Worm (Caenorhabditis elegans): ENCODE data around the gene W09C2.10.

The W09C2.10 gene

ce11 chrIV:9671001-9671652 is 46.2 kb upstream of the W09C2.10 start (continued):
- TF ChIP-seq lin-15B (tag; optimal IDR thresholded peaks at IDR 0.05): no peak
- peak; percentile 5 for TF ChIP-seq mes-2 (tag; optimal IDR thresholded peaks at IDR 0.05; ENCODE audit: poor library complexity, severe bottlenecking)
- TF ChIP-seq tag-97 (GFP tag; IDR thresholded peaks at IDR 0.05): no peak
- no peak for TF ChIP-seq ceh-32 (tag; optimal IDR thresholded peaks at IDR 0.05; ENCODE audit: poor library complexity)
- peak; percentile 79 for TF ChIP-seq pqm-1 (tag; optimal IDR thresholded peaks at IDR 0.05)
- TF ChIP-seq set-16 (GFP tag; IDR thresholded peaks at IDR 0.05): no peak
- peak; percentile 57; the same call in 1 of the 2 replicates for TF ChIP-seq pha-4 (GFP tag; IDR thresholded peaks at IDR 0.05)
- peak; percentile 91 for TF ChIP-seq pha-4 (tag; optimal IDR thresholded peaks at IDR 0.05)
- TF ChIP-seq zfp-3 (GFP tag; conservative IDR thresholded peaks at IDR 0.05): no peak
- no peak for TF ChIP-seq lir-3 (tag; optimal IDR thresholded peaks at IDR 0.05)
- TF ChIP-seq nhr-41 (GFP tag; IDR thresholded peaks at IDR 0.05): no peak
- no peak for TF ChIP-seq F49E8.2 (tag; optimal IDR thresholded peaks at IDR 0.05; ENCODE audit: borderline replicate concordance)
- TF ChIP-seq vab-7 (GFP tag; IDR thresholded peaks at IDR 0.05): no peak
- TF ChIP-seq hlh-30 (tag; optimal IDR thresholded peaks at IDR 0.05; ENCODE audit: insufficient read depth): peak; percentile 77
- no peak for TF ChIP-seq lin-29 (GFP tag; IDR thresholded peaks at IDR 0.05)
- no peak for TF ChIP-seq snpc-1.2 (GFP tag; IDR thresholded peaks at IDR 0.05)
- TF ChIP-seq ztf-11 (tag; optimal IDR thresholded peaks at IDR 0.05): no peak
- TF ChIP-seq dmd-8 (GFP tag; IDR thresholded peaks at IDR 0.05): no peak
- no peak for TF ChIP-seq F26F4.8 (GFP tag; conservative IDR thresholded peaks at IDR 0.05)
- TF ChIP-seq unc-130 (GFP tag; optimal IDR thresholded peaks at IDR 0.05): no peak
- peak in 1 of 2 experiments; percentile 95 for TF ChIP-seq unc-62 (GFP tag; optimal IDR thresholded peaks at IDR 0.05 in 1 of 2)
- TF ChIP-seq unc-62 (tag; optimal IDR thresholded peaks at IDR 0.05): no peak
- TF ChIP-seq daf-8 (GFP tag; IDR thresholded peaks at IDR 0.05): no peak
- TF ChIP-seq mdl-1 (tag; optimal IDR thresholded peaks at IDR 0.05): peak; percentile 64 to 84
- peak; percentile 86 for TF ChIP-seq dmd-6 (GFP tag; IDR thresholded peaks at IDR 0.05)
- peak; percentile 13 for TF ChIP-seq rbr-2 (tag; optimal IDR thresholded peaks at IDR 0.05)
- peak; percentile 94 for TF ChIP-seq dve-1 (tag; optimal IDR thresholded peaks at IDR 0.05; ENCODE audit: insufficient read depth)
- TF ChIP-seq aha-1 (tag): peak; percentile 93
- TF ChIP-seq dmd-9 (GFP tag; IDR thresholded peaks at IDR 0.05): no peak
- no peak for TF ChIP-seq zag-1 (tag; optimal IDR thresholded peaks at IDR 0.05)
- no peak for TF ChIP-seq ZK337.2 (GFP tag; IDR thresholded peaks at IDR 0.05)
- no peak for TF ChIP-seq spr-1 (tag; optimal IDR thresholded peaks at IDR 0.05)
- no peak for TF ChIP-seq Y5F2A.4 (GFP tag; optimal IDR thresholded peaks at IDR 0.05)
- TF ChIP-seq nhr-48 (tag; optimal IDR thresholded peaks at IDR 0.05): peak; percentile 82

- peak; percentile 43; the same call in 1 of the 2 replicates for TF ChIP-seq hmg-1.1 (GFP tag; IDR thresholded peaks at IDR 0.05)
- TF ChIP-seq mdl-1 (tag; optimal IDR thresholded peaks at IDR 0.05): peak; percentile 24 to 80
- peak; percentile 67 for TF ChIP-seq mxl-3 (GFP tag; optimal IDR thresholded peaks at IDR 0.05)
- TF ChIP-seq unc-62 (GFP tag; optimal IDR thresholded peaks at IDR 0.05 in 1 of 2): peak in 1 of 2 experiments; percentile 87
- TF ChIP-seq unc-62 (tag; optimal IDR thresholded peaks at IDR 0.05): no peak
- peak; percentile 77 for TF ChIP-seq hlh-30 (tag; optimal IDR thresholded peaks at IDR 0.05; ENCODE audit: insufficient read depth)
- TF ChIP-seq zip-11 (GFP tag; IDR thresholded peaks at IDR 0.05): no peak
- TF ChIP-seq ama-1 (optimal IDR thresholded peaks at IDR 0.05): no peak
- TF ChIP-seq nhr-28 (tag; optimal IDR thresholded peaks at IDR 0.05): peak; percentile 81
- no peak for TF ChIP-seq lir-3 (tag; optimal IDR thresholded peaks at IDR 0.05)
- TF ChIP-seq sdz-12 (GFP tag; optimal IDR thresholded peaks at IDR 0.05): no peak
- TF ChIP-seq mep-1 (tag; optimal IDR thresholded peaks at IDR 0.05): peak; percentile 5
- 0 out of 2 replicates have a peak, but pooled peaks have one; percentile 42 for TF ChIP-seq saeg-2 (GFP tag; IDR thresholded peaks at IDR 0.05)
- peak; percentile 56 for TF ChIP-seq dmd-6 (GFP tag; IDR thresholded peaks at IDR 0.05)
- peak; percentile 37 for TF ChIP-seq dve-1 (tag; optimal IDR thresholded peaks at IDR 0.05; ENCODE audit: insufficient read depth)
- no peak for TF ChIP-seq F37D6.2 (tag; optimal IDR thresholded peaks at IDR 0.05)
- TF ChIP-seq lsy-2 (tag; optimal IDR thresholded peaks at IDR 0.05): peak in 1 of 2 experiments; percentile 48
- peak; percentile 81 for TF ChIP-seq hlh-11 (tag; optimal IDR thresholded peaks at IDR 0.05)
Observed at ce11 chrIV:9669969-9670368, 45.1 kb upstream of the W09C2.10 start.
